Worm (Caenorhabditis elegans) whole organism, L4 larva: ENCODE measurements around the gene mltn-5.

Experiments
- D1046.2 ChIP-seq: fragments of 200-800 bp; sonication (Bioruptor generic); IDR thresholded peaks from 2 replicates; pipeline ENCODE4 v1.3.6; 2022; ENCODE audit warnings: missing genetic modification characterization, missing compliant biosample characterization
- F49E8.2 ChIP-seq: sonication (generic microtip); optimal IDR thresholded peaks from 2 replicates; lab custom pipeline; 2016; ENCODE audit warnings: missing compliant biosample characterization, mild to moderate bottlenecking, missing genetic modification characterization, borderline replicate concordance
- Y75B8A.6 ChIP-seq: fragments of 200-800 bp; sonication (Bioruptor generic); IDR thresholded peaks from 2 replicates; pipeline ENCODE4 v1.3.6; 2022; ENCODE audit warnings: missing genetic modification reagents, missing genetic modification characterization, missing compliant biosample characterization
- ZK546.5 ChIP-seq, 2 experiments: sonication (generic microtip); optimal IDR thresholded peaks; 2 replicates each; lab custom pipeline; 2017; ENCODE audit warnings: missing biosample characterization in 2 of 2, missing genetic modification characterization in 2 of 2
- aha-1 ChIP-seq: fragments of 150-350 bp; peaks from one replicate; lab custom pipeline; 2014; ENCODE audit warnings: missing biosample characterization, missing genetic modification characterization
- ama-1 ChIP-seq: fragments of 150-350 bp; optimal IDR thresholded peaks from 2 replicates; lab custom pipeline; 2014; ENCODE audit warnings: inconsistent platforms, mixed read lengths
- ceh-20 ChIP-seq: fragments of 200-800 bp; sonication (Bioruptor generic); IDR thresholded peaks from 2 replicates; pipeline ENCODE4 v1.3.6; 2022; ENCODE audit warnings: missing genetic modification reagents, missing genetic modification characterization, missing compliant biosample characterization
- ceh-32 ChIP-seq: sonication (generic microtip); optimal IDR thresholded peaks from 2 replicates; lab custom pipeline; 2016; ENCODE audit warnings: mild to moderate bottlenecking, missing genetic modification characterization, missing compliant biosample characterization; ENCODE audit not compliant: poor library complexity
- daf-12 ChIP-seq: fragments of 150-350 bp; optimal IDR thresholded peaks from 2 replicates; lab custom pipeline; 2014; ENCODE audit warnings: missing biosample characterization, missing genetic modification reagents, missing genetic modification characterization
- daf-16 ChIP-seq, 3 experiments: sonication (generic microtip); optimal IDR thresholded peaks; 2 replicates each; lab custom pipeline; 2016 to 2017; ENCODE audit warnings: missing genetic modification characterization in 3 of 3, missing genetic modification reagents in 3 of 3, mild to moderate bottlenecking in 2 of 3, missing compliant biosample characterization in 2 of 3, missing biosample characterization in 1 of 3, moderate library complexity in 1 of 3
- daf-19 ChIP-seq: fragments of 200-800 bp; sonication (Bioruptor generic); conservative IDR thresholded peaks from 2 replicates; pipeline ENCODE4 v1.3.6; 2022; ENCODE audit warnings: missing genetic modification characterization, missing compliant biosample characterization
- daf-8 ChIP-seq: fragments of 200-800 bp; sonication (Bioruptor generic); IDR thresholded peaks from 2 replicates; pipeline ENCODE4 v1.3.6; 2022; ENCODE audit warnings: missing genetic modification characterization, missing compliant biosample characterization
- dmd-6 ChIP-seq: fragments of 200-800 bp; sonication (Bioruptor generic); IDR thresholded peaks from 2 replicates; pipeline ENCODE4 v1.3.6; 2022; ENCODE audit warnings: missing genetic modification reagents, missing genetic modification characterization, missing compliant biosample characterization
- dve-1 ChIP-seq: sonication (generic microtip); optimal IDR thresholded peaks from 2 replicates; lab custom pipeline; 2017; ENCODE audit warnings: antibody characterized with exemption, mild to moderate bottlenecking, missing genetic modification characterization, missing compliant biosample characterization; ENCODE audit not compliant: insufficient read depth
- egl-27 ChIP-seq: sonication (generic microtip); optimal IDR thresholded peaks from 3 replicates; lab custom pipeline; 2017; ENCODE audit warnings: missing biosample characterization, missing genetic modification reagents, missing genetic modification characterization
- egl-43 ChIP-seq: fragments of 200-800 bp; sonication (Bioruptor generic); IDR thresholded peaks from 2 replicates; pipeline ENCODE4 v1.3.6; 2022; ENCODE audit warnings: missing genetic modification reagents, missing genetic modification characterization, missing compliant biosample characterization
- fkh-10 ChIP-seq: fragments of 150-350 bp; optimal IDR thresholded peaks from 2 replicates; lab custom pipeline; 2014; ENCODE audit warnings: missing biosample characterization, missing genetic modification reagents, missing genetic modification characterization
- fos-1 ChIP-seq: fragments of 150-350 bp; optimal IDR thresholded peaks from 2 replicates; lab custom pipeline; 2014; ENCODE audit warnings: missing biosample characterization, missing genetic modification characterization
- hif-1 ChIP-seq, 2 experiments: sonication (generic microtip); optimal IDR thresholded peaks; 2 replicates each; lab custom pipeline; 2016 to 2017; ENCODE audit warnings: missing compliant biosample characterization in 2 of 2, missing genetic modification characterization in 2 of 2, missing genetic modification reagents in 2 of 2, missing genotype in 2 of 2, mild to moderate bottlenecking in 1 of 2
- hlh-11 ChIP-seq: fragments of 200-800 bp; sonication (Bioruptor generic); optimal IDR thresholded peaks from 2 replicates; lab custom pipeline; 2018; ENCODE audit warnings: mild to moderate bottlenecking, missing genetic modification characterization, missing compliant biosample characterization
- hlh-30 ChIP-seq: sonication (generic microtip); optimal IDR thresholded peaks from 2 replicates; lab custom pipeline; 2017; ENCODE audit warnings: antibody characterized with exemption, mild to moderate bottlenecking, missing genetic modification characterization, missing compliant biosample characterization; ENCODE audit not compliant: insufficient read depth
- hmg-1.1 ChIP-seq: fragments of 200-800 bp; sonication (Bioruptor generic); IDR thresholded peaks from 2 replicates; pipeline ENCODE4 v1.3.6; 2022; ENCODE audit warnings: missing genetic modification reagents, missing genetic modification characterization, missing compliant biosample characterization
- lim-7 ChIP-seq: fragments of 200-800 bp; sonication (Bioruptor generic); IDR thresholded peaks from 2 replicates; pipeline ENCODE4 v1.3.6; 2022; ENCODE audit warnings: missing genetic modification characterization, missing compliant biosample characterization
- lin-15B ChIP-seq: fragments of 150-350 bp; sonication (generic microtip); optimal IDR thresholded peaks from 3 replicates; lab custom pipeline; 2014; ENCODE audit warnings: missing biosample characterization, missing genetic modification characterization
- lin-29 ChIP-seq: fragments of 200-800 bp; sonication (Bioruptor generic); IDR thresholded peaks from 2 replicates; pipeline ENCODE4 v1.3.6; 2022; ENCODE audit warnings: missing genetic modification reagents, missing genetic modification characterization, missing compliant biosample characterization
- lin-38 ChIP-seq: fragments of 200-800 bp; sonication (Bioruptor generic); IDR thresholded peaks from 2 replicates; pipeline ENCODE4 v1.3.6; 2022; ENCODE audit warnings: missing genetic modification reagents, missing genetic modification characterization, missing compliant biosample characterization
- lir-3 ChIP-seq: sonication (generic microtip); optimal IDR thresholded peaks from 2 replicates; lab custom pipeline; 2016; ENCODE audit warnings: mild to moderate bottlenecking, missing genetic modification characterization, missing compliant biosample characterization
- mdt-29 ChIP-seq: fragments of 200-800 bp; sonication (Bioruptor generic); IDR thresholded peaks from 2 replicates; pipeline ENCODE4 v1.3.6; 2022; ENCODE audit warnings: missing genetic modification reagents, missing genetic modification characterization, missing compliant biosample characterization
- mes-2 ChIP-seq: sonication (generic microtip); optimal IDR thresholded peaks from 2 replicates; lab custom pipeline; 2016; ENCODE audit warnings: missing genotype, mild to moderate bottlenecking, missing genetic modification characterization, missing compliant biosample characterization; ENCODE audit not compliant: poor library complexity, severe bottlenecking
- mxl-2 ChIP-seq: fragments of 200-800 bp; sonication (Bioruptor generic); conservative IDR thresholded peaks from 2 replicates; pipeline ENCODE4 v1.3.6; 2022; ENCODE audit warnings: missing genetic modification reagents, missing genetic modification characterization, missing compliant biosample characterization
- mxl-3 ChIP-seq: fragments of 200-800 bp; sonication (Bioruptor generic); optimal IDR thresholded peaks from 2 replicates; lab custom pipeline; 2018; ENCODE audit warnings: mild to moderate bottlenecking, missing genetic modification characterization, missing compliant biosample characterization
- nhr-10 ChIP-seq: fragments of 150-350 bp; optimal IDR thresholded peaks from 2 replicates; lab custom pipeline; 2014; ENCODE audit warnings: missing biosample characterization, missing genetic modification characterization
- nhr-11 ChIP-seq: fragments of 150-350 bp; optimal IDR thresholded peaks from 2 replicates; lab custom pipeline; 2014; ENCODE audit warnings: missing biosample characterization, missing genetic modification characterization
- nhr-237 ChIP-seq: sonication (generic microtip); optimal IDR thresholded peaks from 2 replicates; lab custom pipeline; 2017; ENCODE audit warnings: missing biosample characterization, missing genetic modification characterization
- nhr-25 ChIP-seq: sonication (generic microtip); optimal IDR thresholded peaks from 2 replicates; lab custom pipeline; 2017; ENCODE audit warnings: missing genetic modification characterization, mild to moderate bottlenecking, missing compliant biosample characterization, antibody characterized with exemption, moderate library complexity, borderline replicate concordance; ENCODE audit not compliant: insufficient read depth
- nhr-28 ChIP-seq: fragments of 150-350 bp; optimal IDR thresholded peaks from 2 replicates; lab custom pipeline; 2014; ENCODE audit warnings: missing biosample characterization, missing genetic modification characterization
- nhr-41 ChIP-seq: fragments of 200-800 bp; sonication (Bioruptor generic); IDR thresholded peaks from 2 replicates; pipeline ENCODE4 v1.3.6; 2022; ENCODE audit warnings: missing genetic modification reagents, missing genetic modification characterization, missing compliant biosample characterization
- nhr-48 ChIP-seq: sonication (generic microtip); optimal IDR thresholded peaks from 2 replicates; lab custom pipeline; 2016; ENCODE audit warnings: mild to moderate bottlenecking, missing genetic modification characterization, missing compliant biosample characterization
- nhr-6 ChIP-seq: fragments of 150-350 bp; optimal IDR thresholded peaks from 2 replicates; lab custom pipeline; 2014; ENCODE audit warnings: missing biosample characterization, missing genetic modification characterization
- pha-4 ChIP-seq, 2 experiments: fragments of 150-350 bp in 1 of 2; fragments of 200-800 bp in 1 of 2; sonication (Bioruptor generic) in 1 of 2; IDR thresholded peaks in 1 of 2; optimal IDR thresholded peaks in 1 of 2; 2 replicates each; pipeline versions ENCODE4 v1.3.6 to Lab custom; 2014 to 2022; ENCODE audit warnings: missing genetic modification characterization in 2 of 2, missing genetic modification reagents in 2 of 2, missing biosample characterization in 1 of 2, missing compliant biosample characterization in 1 of 2
- php-3 ChIP-seq: fragments of 200-800 bp; sonication (Bioruptor generic); IDR thresholded peaks from 2 replicates; pipeline ENCODE4 v1.3.6; 2022; ENCODE audit warnings: missing genetic modification reagents, missing genetic modification characterization, missing compliant biosample characterization
- pqm-1 ChIP-seq: sonication (generic microtip); optimal IDR thresholded peaks from 2 replicates; lab custom pipeline; 2017; ENCODE audit warnings: missing biosample characterization, missing genetic modification characterization
- sdz-12 ChIP-seq: fragments of 200-800 bp; sonication (Bioruptor generic); optimal IDR thresholded peaks from 2 replicates; lab custom pipeline; 2018; ENCODE audit warnings: mild to moderate bottlenecking, missing genetic modification characterization, missing compliant biosample characterization
- skn-1 ChIP-seq: fragments of 150-350 bp; optimal IDR thresholded peaks from 2 replicates; lab custom pipeline; 2014; ENCODE audit warnings: missing biosample characterization, missing genetic modification characterization
- spr-3 ChIP-seq: fragments of 200-800 bp; sonication (Bioruptor generic); optimal IDR thresholded peaks from 2 replicates; lab custom pipeline; 2018; ENCODE audit warnings: mild to moderate bottlenecking, missing genetic modification characterization, missing compliant biosample characterization
- unc-130 ChIP-seq: sonication (generic microtip); optimal IDR thresholded peaks from 2 replicates; lab custom pipeline; 2016; ENCODE audit warnings: missing genetic modification reagents, missing genetic modification characterization, missing compliant biosample characterization
- unc-62 ChIP-seq, 3 experiments: fragments of 150-350 bp in 1 of 3; sonication (generic microtip); optimal IDR thresholded peaks in 2 of 3; peaks in 1 of 3; 1 replicate in 1 of 3; 2 replicates in 2 of 3; lab custom pipeline; 2014 to 2017; ENCODE audit warnings: missing biosample characterization in 3 of 3, missing genetic modification characterization in 3 of 3, missing genetic modification reagents in 3 of 3, missing genotype in 1 of 3
- zfp-2 ChIP-seq: sonication (generic microtip); optimal IDR thresholded peaks from 2 replicates; lab custom pipeline; 2016; ENCODE audit warnings: mild to moderate bottlenecking, missing genetic modification characterization, missing compliant biosample characterization
- zip-11 ChIP-seq: fragments of 200-800 bp; sonication (Bioruptor generic); IDR thresholded peaks from 2 replicates; pipeline ENCODE4 v1.3.6; 2022; ENCODE audit warnings: missing genetic modification characterization, missing compliant biosample characterization

The mltn-5 gene

DNA sequence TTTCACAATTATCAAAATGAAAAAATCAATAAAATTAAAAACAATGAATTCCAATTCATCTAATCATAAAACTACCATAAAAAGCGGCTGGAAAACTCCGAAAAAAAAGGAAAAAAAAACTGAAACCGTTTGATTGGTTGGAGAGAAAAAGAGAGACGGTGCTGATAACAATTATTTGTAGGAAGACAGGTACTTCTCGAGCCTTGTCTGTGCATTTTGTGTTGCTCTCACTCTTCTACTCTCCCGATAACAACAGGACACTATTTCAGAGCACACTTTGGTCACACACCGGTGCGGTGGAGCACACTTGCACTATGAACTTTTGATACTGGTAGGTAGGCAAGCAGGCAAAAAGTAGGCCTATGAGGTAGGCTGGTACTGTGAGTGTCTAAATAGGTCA is 31.5 kb downstream of the mltn-5 start (continued):
- TF ChIP-seq hmg-1.1 (no peak), daf-8 (GFP tag; lab: Robert Waterston, UW) (no peak), skn-1 (tag; lab: Kevin White, UChicago) (no peak), fos-1 (tag; lab: Kevin White, UChicago) (no peak), zfp-2 (no peak), zip-11 (GFP tag; lab: Robert Waterston, UW) (no peak), mdt-29 (GFP tag; lab: Robert Waterston, UW) (no peak), mxl-2 (GFP tag; lab: Robert Waterston, UW) (no peak), hlh-30 (peak; percentile 50), nhr-25 (no peak), lin-38 (GFP tag; lab: Robert Waterston, UW) (peak; percentile 69), php-3 (GFP tag; lab: Robert Waterston, UW) (peak; percentile 86), mxl-3 (peak; percentile 31), D1046.2 (GFP tag; lab: Robert Waterston, UW) (no peak), Y75B8A.6 (GFP tag; lab: Robert Waterston, UW) (no peak), mes-2 (tag; lab: Kevin White, UChicago) (peak; percentile 37)

ce11 chrII:13957437-13957836 is 32.4 kb downstream of the mltn-5 start, which contains the start of gene zip-3:
TSS of gene zip-3 (minus strand) at chrII:13957457.
- TF ChIP-seq lin-29: no peak
- no peak for TF ChIP-seq ZK546.5 (tag; optimal IDR thresholded peaks at IDR 0.05; lab: Kevin White, UChicago)
- TF ChIP-seq egl-27: no peak
- peak; percentile 0 for TF ChIP-seq nhr-48 (tag; lab: Kevin White, UChicago)
- TF ChIP-seq fos-1 (tag; lab: Kevin White, UChicago): no peak
- no peak for TF ChIP-seq spr-3
- TF ChIP-seq skn-1 (tag; lab: Kevin White, UChicago): no peak
- TF ChIP-seq zip-11 (GFP tag; lab: Robert Waterston, UW): no peak
- no peak for TF ChIP-seq lim-7 (GFP tag; lab: Robert Waterston, UW)
- peak; percentile 44 for TF ChIP-seq pqm-1 (tag; lab: Kevin White, UChicago)
- TF ChIP-seq unc-62 (GFP tag; optimal IDR thresholded peaks at IDR 0.05 in 1 of 2; lab: Kevin White, UChicago): no peak
- TF ChIP-seq unc-62 (tag; optimal IDR thresholded peaks at IDR 0.05; lab: Kevin White, UChicago): no peak
- no peak for TF ChIP-seq nhr-237 (tag; lab: Kevin White, UChicago)
- no peak for TF ChIP-seq ama-1
- TF ChIP-seq daf-19 (GFP tag; lab: Robert Waterston, UW): no peak
- TF ChIP-seq lin-15B (tag; lab: Kevin White, UChicago): no peak
- TF ChIP-seq pha-4 (GFP tag; IDR thresholded peaks at IDR 0.05; lab: Robert Waterston, UW): no peak
- no peak for TF ChIP-seq pha-4 (tag; optimal IDR thresholded peaks at IDR 0.05; lab: Kevin White, UChicago)
- no peak for TF ChIP-seq nhr-41 (GFP tag; lab: Robert Waterston, UW)
- no peak for TF ChIP-seq fkh-10 (GFP tag; lab: Kevin White, UChicago)
- no peak for TF ChIP-seq daf-16 (GFP tag; optimal IDR thresholded peaks at IDR 0.05; lab: Kevin White, UChicago)
- TF ChIP-seq daf-16 (tag; optimal IDR thresholded peaks at IDR 0.05; lab: Kevin White, UChicago): peak; percentile 61
- TF ChIP-seq nhr-10 (tag; lab: Kevin White, UChicago): no peak
- TF ChIP-seq unc-130 (GFP tag; lab: Kevin White, UChicago): no peak
- no peak for TF ChIP-seq F49E8.2
- no peak for TF ChIP-seq hif-1 (tag; optimal IDR thresholded peaks at IDR 0.05; lab: Kevin White, UChicago)
- TF ChIP-seq daf-12 (tag; lab: Kevin White, UChicago): no peak
- TF ChIP-seq sdz-12 (GFP tag; lab: Kevin White, UChicago): no peak
- peak; percentile 64 for TF ChIP-seq hlh-11
- no peak for TF ChIP-seq ceh-32
- no peak for TF ChIP-seq ceh-20 (GFP tag; lab: Robert Waterston, UW)
- no peak for TF ChIP-seq nhr-11 (tag; lab: Kevin White, UChicago)
- peak; percentile 77 for TF ChIP-seq dmd-6 (GFP tag; lab: Robert Waterston, UW)
- TF ChIP-seq lir-3 (tag; lab: Kevin White, UChicago): no peak
- TF ChIP-seq egl-43 (GFP tag; lab: Robert Waterston, UW): no peak
- TF ChIP-seq nhr-6 (tag; lab: Kevin White, UChicago): no peak
- TF ChIP-seq nhr-28 (tag; lab: Kevin White, UChicago): peak; percentile 65
- peak; percentile 64 for TF ChIP-seq dve-1 (tag; lab: Kevin White, UChicago)
- no peak for TF ChIP-seq aha-1 (tag; lab: Kevin White, UChicago)
